Fruit fly (Drosophila melanogaster) whole organism, embryonic: Measurements from ENCODE around the gene RpL7A.

Experiments
- CG11456 ChIP-seq: fragments of 200-800 bp; sonication (Bioruptor generic); IDR thresholded peaks from 3 replicates; pipeline ENCODE4 v1.3.6; 2022; ENCODE audit warnings: missing biosample characterization, missing genetic modification characterization
- CG11504 ChIP-seq: fragments of 200-800 bp; sonication (Bioruptor generic); optimal IDR thresholded peaks from 3 replicates; lab custom pipeline; 2019; ENCODE audit warnings: missing biosample characterization, mild to moderate bottlenecking, missing genetic modification characterization, moderate library complexity
- CG12391 ChIP-seq: fragments of 200-800 bp; sonication (Bioruptor generic); optimal IDR thresholded peaks from 3 replicates; lab custom pipeline; 2018; ENCODE audit warnings: missing biosample characterization, mild to moderate bottlenecking, missing genetic modification characterization, moderate library complexity
- CG12769 ChIP-seq: fragments of 200-800 bp; sonication (Bioruptor generic); optimal IDR thresholded peaks from 2 replicates; lab custom pipeline; 2019; ENCODE audit warnings: missing biosample characterization, mild to moderate bottlenecking, missing genetic modification characterization, moderate library complexity
- CG14014 ChIP-seq: fragments of 200-800 bp; sonication (Bioruptor generic); IDR thresholded peaks from 2 replicates; pipeline ENCODE4 v1.3.6; 2022; ENCODE audit warnings: missing biosample characterization, missing genetic modification characterization
- CG14441 ChIP-seq: fragments of 200-800 bp; sonication (Bioruptor generic); IDR thresholded peaks from 2 replicates; pipeline ENCODE4 v1.3.6; 2022; ENCODE audit warnings: missing biosample characterization, missing genetic modification characterization
- CG17328 ChIP-seq: fragments of 200-800 bp; sonication (Bioruptor generic); IDR thresholded peaks from 2 replicates; pipeline ENCODE4 v1.3.6; 2022; ENCODE audit warnings: missing biosample characterization, missing genetic modification characterization
- CG18599 ChIP-seq: fragments of 200-800 bp; sonication (Bioruptor generic); optimal IDR thresholded peaks from 3 replicates; lab custom pipeline; 2017; ENCODE audit warnings: missing biosample characterization, missing genetic modification characterization, mild to moderate bottlenecking, moderate library complexity, missing genetic modification reagents
- CG2120 ChIP-seq: fragments of 200-800 bp; sonication (Bioruptor generic); optimal IDR thresholded peaks from 3 replicates; lab custom pipeline; 2016; ENCODE audit warnings: missing biosample characterization, missing genetic modification characterization
- CG2199 ChIP-seq: fragments of 200-800 bp; sonication (Bioruptor generic); IDR thresholded peaks from 3 replicates; pipeline ENCODE4 v1.3.6; 2022; ENCODE audit warnings: missing biosample characterization, missing genetic modification characterization
- CG2678 ChIP-seq: fragments of 200-800 bp; sonication (Bioruptor generic); optimal IDR thresholded peaks from 3 replicates; lab custom pipeline; 2019; ENCODE audit warnings: missing biosample characterization, mild to moderate bottlenecking, missing genetic modification characterization, moderate library complexity
- CG2712 ChIP-seq: fragments of 200-800 bp; optimal IDR thresholded peaks from 3 replicates; lab custom pipeline; 2019; ENCODE audit warnings: missing biosample characterization, mild to moderate bottlenecking, missing genetic modification characterization, moderate library complexity
- CG31365 ChIP-seq: fragments of 200-800 bp; sonication (Bioruptor generic); optimal IDR thresholded peaks from 2 replicates; lab custom pipeline; 2018; ENCODE audit warnings: missing biosample characterization, mild to moderate bottlenecking, missing genetic modification characterization
- CG3847 ChIP-seq: fragments of 200-800 bp; sonication (Bioruptor generic); IDR thresholded peaks from 2 replicates; pipeline ENCODE4 v1.3.6; 2022; ENCODE audit warnings: missing biosample characterization, missing genetic modification characterization
- CG4282 ChIP-seq: fragments of 200-800 bp; sonication (Bioruptor generic); optimal IDR thresholded peaks from 2 replicates; lab custom pipeline; 2016; ENCODE audit warnings: missing biosample characterization, missing genetic modification characterization
- CG7839 ChIP-seq: fragments of 200-800 bp; sonication (Bioruptor generic); optimal IDR thresholded peaks from 3 replicates; lab custom pipeline; 2018; ENCODE audit warnings: missing biosample characterization, mild to moderate bottlenecking, missing genetic modification characterization, moderate library complexity
- CG7987 ChIP-seq: fragments of 200-800 bp; sonication (Bioruptor generic); optimal IDR thresholded peaks from 2 replicates; lab custom pipeline; 2018; ENCODE audit warnings: missing biosample characterization, mild to moderate bottlenecking, missing genetic modification characterization, moderate library complexity
- CG8290 ChIP-seq, 3 experiments: fragments of 200-800 bp; sonication (Bioruptor generic); optimal IDR thresholded peaks; 2 replicates each; lab custom pipeline; 2016 to 2019; ENCODE audit warnings: missing biosample characterization in 3 of 3, missing genetic modification characterization in 3 of 3, mild to moderate bottlenecking in 2 of 3, moderate library complexity in 1 of 3
- Drgx ChIP-seq: fragments of 200-800 bp; sonication (Bioruptor generic); IDR thresholded peaks from 2 replicates; pipeline ENCODE4 v1.3.6; 2022; ENCODE audit warnings: missing biosample characterization, missing genetic modification characterization
- Fer1 ChIP-seq: fragments of 200-800 bp; sonication (Bioruptor generic); optimal IDR thresholded peaks from 2 replicates; lab custom pipeline; 2017; ENCODE audit warnings: missing biosample characterization, mild to moderate bottlenecking, missing genetic modification characterization
- H15 ChIP-seq: fragments of 200-800 bp; sonication (Bioruptor generic); IDR thresholded peaks from 3 replicates; pipeline ENCODE4 v1.3.6; 2022; ENCODE audit warnings: missing biosample characterization, missing genetic modification characterization
- Hmr ChIP-seq: fragments of 200-800 bp; sonication (Bioruptor generic); optimal IDR thresholded peaks from 3 replicates; lab custom pipeline; 2017; ENCODE audit warnings: mild to moderate bottlenecking, missing biosample characterization, missing genetic modification reagents, missing genetic modification characterization
- Hr3 ChIP-seq: fragments of 200-800 bp; sonication (Bioruptor generic); optimal IDR thresholded peaks from 3 replicates; lab custom pipeline; 2016; ENCODE audit warnings: missing biosample characterization, missing genetic modification characterization
- Hr51 ChIP-seq, 2 experiments: fragments of 200-800 bp; sonication (Bioruptor generic); optimal IDR thresholded peaks; 2 replicates in 1 of 2; 3 replicates in 1 of 2; lab custom pipeline; 2016 to 2018; ENCODE audit warnings: missing biosample characterization in 2 of 2, missing genetic modification characterization in 2 of 2, mild to moderate bottlenecking in 1 of 2, moderate library complexity in 1 of 2
- Med ChIP-seq: fragments of 200-800 bp; sonication (Bioruptor generic); peaks from one replicate; lab custom pipeline; 2016; ENCODE audit warnings: missing biosample characterization, missing genetic modification characterization, mild to moderate bottlenecking, inconsistent platforms, moderate library complexity
- Meics ChIP-seq: fragments of 200-800 bp; sonication (Bioruptor generic); optimal IDR thresholded peaks from 2 replicates; lab custom pipeline; 2017; ENCODE audit warnings: missing biosample characterization, mild to moderate bottlenecking, missing genetic modification characterization
- Oli ChIP-seq: fragments of 200-800 bp; sonication (Bioruptor generic); optimal IDR thresholded peaks from 2 replicates; lab custom pipeline; 2018; ENCODE audit warnings: missing biosample characterization, mild to moderate bottlenecking, missing genetic modification characterization, moderate library complexity
- PHDP ChIP-seq: fragments of 200-800 bp; sonication (Bioruptor generic); optimal IDR thresholded peaks from 3 replicates; lab custom pipeline; 2018; ENCODE audit warnings: missing biosample characterization, mild to moderate bottlenecking, missing genetic modification characterization, moderate library complexity
- Ptx1 ChIP-seq: fragments of 200-800 bp; sonication (Bioruptor generic); IDR thresholded peaks from 2 replicates; pipeline ENCODE4 v1.3.6; 2022; ENCODE audit warnings: missing biosample characterization, missing genetic modification characterization
- Rfx ChIP-seq: fragments of 200-800 bp; sonication (Bioruptor generic); IDR thresholded peaks from 2 replicates; pipeline ENCODE4 v1.3.6; 2022; ENCODE audit warnings: missing biosample characterization, missing genetic modification characterization
- Sox102F ChIP-seq: fragments of 200-800 bp; sonication (Bioruptor generic); optimal IDR thresholded peaks from 2 replicates; lab custom pipeline; 2018; ENCODE audit warnings: missing biosample characterization, mild to moderate bottlenecking, missing genetic modification characterization, moderate library complexity
- chinmo ChIP-seq: fragments of 200-800 bp; sonication (Bioruptor generic); IDR thresholded peaks from 4 replicates; pipeline ENCODE4 v1.3.6; 2022; ENCODE audit warnings: missing biosample characterization, missing genetic modification characterization; ENCODE audit not compliant: partially characterized antibody
- cwo ChIP-seq: fragments of 200-800 bp; sonication (Bioruptor generic); optimal IDR thresholded peaks from 3 replicates; lab custom pipeline; 2017; ENCODE audit warnings: missing biosample characterization, missing genetic modification characterization, mild to moderate bottlenecking, moderate library complexity, missing genetic modification reagents
- dm ChIP-seq: fragments of 200-800 bp; sonication (Bioruptor generic); optimal IDR thresholded peaks from 3 replicates; lab custom pipeline; 2016; ENCODE audit warnings: missing biosample characterization, missing genetic modification characterization
- dmrt99B ChIP-seq: fragments of 200-800 bp; sonication (Bioruptor generic); optimal IDR thresholded peaks from 2 replicates; lab custom pipeline; 2018; ENCODE audit warnings: missing biosample characterization, mild to moderate bottlenecking, missing genetic modification characterization, moderate library complexity
- dpn ChIP-seq, 2 experiments: fragments of 200-800 bp; sonication (Bioruptor generic); optimal IDR thresholded peaks; 3 replicates each; lab custom pipeline; 2016; ENCODE audit warnings: missing biosample characterization in 2 of 2, missing genetic modification characterization in 2 of 2
- ems ChIP-seq: fragments of 200-800 bp; sonication (Bioruptor generic); optimal IDR thresholded peaks from 3 replicates; lab custom pipeline; 2016; ENCODE audit warnings: missing biosample characterization, missing genetic modification characterization
- esg ChIP-seq: fragments of 200-800 bp; sonication (Bioruptor generic); conservative IDR thresholded peaks from 2 replicates; pipeline ENCODE4 v1.3.6; 2022; ENCODE audit warnings: missing biosample characterization, missing genetic modification characterization
- fd96Cb ChIP-seq: fragments of 200-800 bp; sonication (Bioruptor generic); optimal IDR thresholded peaks from 2 replicates; lab custom pipeline; 2018; ENCODE audit warnings: missing biosample characterization, mild to moderate bottlenecking, missing genetic modification characterization, moderate library complexity
- gem ChIP-seq: fragments of 200-800 bp; sonication (Bioruptor generic); optimal IDR thresholded peaks from 2 replicates; lab custom pipeline; 2019; ENCODE audit warnings: missing biosample characterization, mild to moderate bottlenecking, missing genetic modification characterization, moderate library complexity
- hkb ChIP-seq, 2 experiments: fragments of 200-800 bp in 1 of 2; fragments of >200 bp in 1 of 2; sonication (Bioruptor generic) in 1 of 2; IDR thresholded peaks in 1 of 2; optimal IDR thresholded peaks in 1 of 2; 2 replicates each; pipeline versions ENCODE4 v1.3.6 to Lab custom; 2017 to 2022; ENCODE audit warnings: missing biosample characterization in 1 of 2, missing genetic modification characterization in 1 of 2
- lab ChIP-seq: fragments of 200-800 bp; sonication (Bioruptor generic); optimal IDR thresholded peaks from 3 replicates; lab custom pipeline; 2017; ENCODE audit warnings: missing biosample characterization, missing genetic modification characterization, mild to moderate bottlenecking, moderate library complexity, missing genetic modification reagents
- lmd ChIP-seq: fragments of 200-800 bp; sonication (Bioruptor generic); IDR thresholded peaks from 2 replicates; pipeline ENCODE4 v1.3.6; 2022; ENCODE audit warnings: missing biosample characterization, missing genetic modification characterization
- pan ChIP-seq, 4 experiments: fragments of >200 bp in 3 of 4; fragments of 200-800 bp in 1 of 4; sonication (Bioruptor generic) in 1 of 4; optimal IDR thresholded peaks in 3 of 4; IDR thresholded peaks in 1 of 4; 2 replicates each; pipeline versions ENCODE4 v1.3.6 to Lab custom; 2017 to 2022; ENCODE audit warnings: missing biosample characterization in 2 of 4, missing genetic modification characterization in 2 of 4, mixed read lengths in 1 of 4
- row ChIP-seq: fragments of 200-800 bp; sonication (Bioruptor generic); IDR thresholded peaks from 3 replicates; pipeline ENCODE4 v1.3.6; 2022; ENCODE audit warnings: missing biosample characterization, missing genetic modification characterization
- stc ChIP-seq: fragments of 200-800 bp; sonication (Bioruptor generic); IDR thresholded peaks from 2 replicates; pipeline ENCODE4 v1.3.6; 2022; ENCODE audit warnings: missing biosample characterization, missing genetic modification characterization
- unpg ChIP-seq: fragments of 200-800 bp; sonication (Bioruptor generic); optimal IDR thresholded peaks from 3 replicates; lab custom pipeline; 2018; ENCODE audit warnings: missing biosample characterization, mild to moderate bottlenecking, missing genetic modification characterization, moderate library complexity

RpL7A gene

DNA sequence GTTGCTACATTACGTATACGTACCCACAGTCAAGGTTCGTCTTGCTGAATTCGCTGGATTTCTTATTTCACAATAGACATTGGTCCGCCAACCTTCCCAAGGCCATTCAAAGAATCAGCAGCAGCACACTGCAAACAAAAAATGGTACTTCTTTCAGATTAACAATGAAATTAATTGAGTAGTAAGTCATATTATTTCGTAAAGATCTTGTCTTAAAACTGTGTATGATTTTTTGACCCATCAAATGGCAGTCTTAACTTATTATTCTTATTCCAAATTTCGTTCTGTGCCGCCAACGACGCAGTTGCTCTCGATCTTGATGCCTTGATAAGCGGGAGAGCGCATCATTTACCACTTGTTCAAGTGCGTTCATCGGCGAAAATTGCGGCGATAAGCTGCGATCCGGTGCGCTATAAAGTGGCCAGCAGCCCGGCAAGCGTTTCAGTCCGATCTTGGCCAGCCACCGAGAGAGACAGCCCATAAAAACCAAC lies 4.6 kb downstream of the RpL7A start, which contains the start of gene Agxt:
Gene Agxt, plus strand, starts transcription at position 441 of the 491 bp plus-strand sequence.
- TF ChIP-seq Drgx (GFP tag; lab: Robert Waterston, UW): 0 out of 2 replicates have a peak, but pooled peaks have one; percentile 22
- TF ChIP-seq CG14441 (GFP tag; lab: Robert Waterston, UW): peak; percentile 33; the same call in 1 of the 2 replicates
- peak; percentile 28 for TF ChIP-seq Hmr (GFP tag; lab: Kevin White, UChicago)
- TF ChIP-seq CG14014 (GFP tag; lab: Robert Waterston, UW): 0 out of 2 replicates have a peak, but pooled peaks have one; percentile 10
- TF ChIP-seq Meics (GFP tag; lab: Kevin White, UChicago): peak; percentile 38
- peak in 1 of 2 experiments; percentile 11 for TF ChIP-seq dpn (GFP tag; optimal IDR thresholded peaks at IDR 0.05; lab: Kevin White, UChicago)
- peak; percentile 56; the same call in 1 of the 2 replicates for TF ChIP-seq Rfx (GFP tag; lab: Robert Waterston, UW)
- peak; percentile 48 for TF ChIP-seq CG2120 (GFP tag; lab: Kevin White, UChicago)
- TF ChIP-seq lab (GFP tag; lab: Kevin White, UChicago): peak; percentile 58
- TF ChIP-seq CG7987 (GFP tag; lab: Kevin White, UChicago): no peak
- TF ChIP-seq H15 (GFP tag; lab: Robert Waterston, UW): no peak
- peak; percentile 53 for TF ChIP-seq Ptx1 (GFP tag; lab: Robert Waterston, UW)
- TF ChIP-seq fd96Cb (tag; lab: Kevin White, UChicago): peak; percentile 12
- TF ChIP-seq chinmo (GFP tag; lab: Robert Waterston, UW): 0 out of 4 replicates have a peak, but pooled peaks have one; percentile 26
- TF ChIP-seq pan (optimal IDR thresholded peaks at IDR 0.05; lab: Kevin White, UChicago): no peak
- TF ChIP-seq pan (GFP tag; optimal IDR thresholded peaks at IDR 0.05 in 1 of 2, IDR thresholded peaks at IDR 0.05 in 1 of 2): peak in 1 of 2 experiments; percentile 23
- TF ChIP-seq CG3847: no peak
- peak; percentile 75 for TF ChIP-seq Med (GFP tag; lab: Kevin White, UChicago)
- TF ChIP-seq cwo (GFP tag; lab: Kevin White, UChicago): peak; percentile 33
- peak; percentile 7 for TF ChIP-seq CG2712
- 0 out of 2 replicates have a peak, but pooled peaks have one; percentile 6 for TF ChIP-seq esg
- peak; percentile 16 for TF ChIP-seq PHDP
- TF ChIP-seq row (GFP tag; lab: Robert Waterston, UW): peak; percentile 61
- peak; percentile 21 for TF ChIP-seq CG12391 (tag; lab: Kevin White, UChicago)
- TF ChIP-seq Oli: peak; percentile 11
- peak; percentile 27; the same call in 1 of the 2 replicates for TF ChIP-seq stc (GFP tag; lab: Robert Waterston, UW)
- peak; percentile 27 for TF ChIP-seq dmrt99B (tag; lab: Kevin White, UChicago)
- peak; percentile 37 for TF ChIP-seq CG18599
- TF ChIP-seq unpg (GFP tag; lab: Kevin White, UChicago): peak; percentile 6
- peak; percentile 28; the same call in 1 of the 2 replicates for TF ChIP-seq lmd (GFP tag; lab: Robert Waterston, UW)
- TF ChIP-seq CG4282: no peak
- no peak for TF ChIP-seq hkb (optimal IDR thresholded peaks at IDR 0.05; lab: Kevin White, UChicago)
- peak; percentile 38; the same call in 1 of the 2 replicates for TF ChIP-seq hkb (GFP tag; IDR thresholded peaks at IDR 0.05; lab: Robert Waterston, UW)
- peak; percentile 44 for TF ChIP-seq CG2678
- TF ChIP-seq CG12769 (tag; lab: Kevin White, UChicago): peak; percentile 44
- TF ChIP-seq ems (GFP tag; lab: Kevin White, UChicago): peak; percentile 22
- TF ChIP-seq Sox102F: peak; percentile 30
- TF ChIP-seq CG31365 (tag; lab: Kevin White, UChicago): no peak
- peak; percentile 44 for TF ChIP-seq gem (tag; lab: Kevin White, UChicago)
- TF ChIP-seq Hr51 (GFP tag; optimal IDR thresholded peaks at IDR 0.05; lab: Kevin White, UChicago): peak in 1 of 2 experiments; percentile 16
- peak; percentile 42 for TF ChIP-seq CG7839 (tag; lab: Kevin White, UChicago)
- no peak for TF ChIP-seq dm (GFP tag; lab: Kevin White, UChicago)
- TF ChIP-seq CG17328: peak; percentile 32; the same call in 1 of the 2 replicates
- peak; percentile 61; the same call in 2 of the 3 replicates for TF ChIP-seq CG11456 (GFP tag; lab: Robert Waterston, UW)
- peak; percentile 28 for TF ChIP-seq CG11504 (tag; lab: Kevin White, UChicago)
- no peak for TF ChIP-seq CG2199 (GFP tag; lab: Robert Waterston, UW)
- no peak for TF ChIP-seq CG8290 (GFP tag; optimal IDR thresholded peaks at IDR 0.05; lab: Kevin White, UChicago)
- peak in 1 of 2 experiments; percentile 62 for TF ChIP-seq CG8290 (tag; optimal IDR thresholded peaks at IDR 0.05; lab: Kevin White, UChicago)
- TF ChIP-seq Fer1 (GFP tag; lab: Kevin White, UChicago): peak; percentile 0
- no peak for TF ChIP-seq Hr3 (GFP tag; lab: Kevin White, UChicago)
